Worm (Caenorhabditis elegans): Measurements from ENCODE around the gene C52E2.5.

The C52E2.5 gene

DNA sequence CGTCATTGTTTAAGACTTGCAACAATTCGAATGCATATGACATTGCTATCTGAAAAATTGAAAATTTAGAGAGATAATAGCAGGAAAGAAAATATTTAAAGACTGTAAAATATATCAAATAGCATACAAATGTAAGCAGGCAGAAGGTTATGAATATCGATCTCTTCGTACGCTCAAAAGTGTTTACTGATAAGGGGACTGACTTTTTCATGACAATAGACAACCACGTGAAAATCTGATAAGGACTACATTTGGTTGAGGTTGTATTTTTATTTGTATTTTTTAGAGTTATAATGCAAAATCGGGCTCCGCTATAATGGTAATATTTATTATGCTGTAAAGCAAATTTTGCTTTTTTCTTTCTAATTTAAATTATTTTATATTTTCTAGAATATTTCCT, at the start of gene C52E2.5, which contains the start of gene C52E2.4:
Gene C52E2.5 (minus strand): TSS at position 43 of the 400 bp plus-strand sequence.
Gene C52E2.4 (plus strand): TSS at position 252 of the 400 bp plus-strand sequence.
- TF ChIP-seq klf-2 (GFP tag; conservative IDR thresholded peaks at IDR 0.05) (no peak), ztf-29 (GFP tag; IDR thresholded peaks at IDR 0.05) (no peak), cog-1 (tag; optimal IDR thresholded peaks at IDR 0.05) (no peak), tab-1 (GFP tag; IDR thresholded peaks at IDR 0.05) (no peak), ztf-23 (GFP tag; IDR thresholded peaks at IDR 0.05) (no peak), T22C8.4 (GFP tag; IDR thresholded peaks at IDR 0.05) (no peak), flt-1 (GFP tag; IDR thresholded peaks at IDR 0.05) (no peak), med-1 (GFP tag; optimal IDR thresholded peaks at IDR 0.05; ENCODE audit: insufficient read depth) (no peak), ref-1 (GFP tag; conservative IDR thresholded peaks at IDR 0.05) (no peak)

DNA sequence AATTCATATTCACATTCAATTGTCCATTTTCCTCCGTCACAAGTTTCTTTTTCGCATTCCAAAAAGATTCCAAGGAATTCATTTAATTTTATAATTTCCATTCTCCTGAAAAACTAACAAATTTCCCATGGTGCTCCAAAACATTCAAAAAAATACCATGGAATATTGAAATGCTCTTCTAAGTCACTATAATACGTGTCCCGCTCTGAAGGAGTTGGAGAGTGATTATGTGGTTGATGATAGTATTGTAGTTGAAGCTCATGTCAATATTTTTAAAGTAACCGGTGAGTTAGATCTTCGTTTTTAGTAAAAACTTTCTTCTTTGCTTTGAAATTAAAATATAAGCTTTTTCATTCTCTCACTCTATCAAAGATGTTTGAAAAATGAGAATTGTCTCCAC, 47.9 kb upstream of the C52E2.5 start, which contains the start of gene math-9:
Gene math-9 (minus strand): TSS at position 101 of the 400 bp plus-strand sequence.
- TF ChIP-seq tab-1 (GFP tag; IDR thresholded peaks at IDR 0.05) (no peak), ztf-29 (GFP tag; IDR thresholded peaks at IDR 0.05) (no peak), T22C8.4 (GFP tag; IDR thresholded peaks at IDR 0.05) (no peak), med-1 (GFP tag; optimal IDR thresholded peaks at IDR 0.05; ENCODE audit: insufficient read depth) (no peak), ref-1 (GFP tag; conservative IDR thresholded peaks at IDR 0.05) (no peak), ztf-23 (GFP tag; IDR thresholded peaks at IDR 0.05) (no peak), klf-2 (GFP tag; conservative IDR thresholded peaks at IDR 0.05) (no peak), flt-1 (GFP tag; IDR thresholded peaks at IDR 0.05) (no peak), cog-1 (tag; optimal IDR thresholded peaks at IDR 0.05) (no peak)

DNA sequence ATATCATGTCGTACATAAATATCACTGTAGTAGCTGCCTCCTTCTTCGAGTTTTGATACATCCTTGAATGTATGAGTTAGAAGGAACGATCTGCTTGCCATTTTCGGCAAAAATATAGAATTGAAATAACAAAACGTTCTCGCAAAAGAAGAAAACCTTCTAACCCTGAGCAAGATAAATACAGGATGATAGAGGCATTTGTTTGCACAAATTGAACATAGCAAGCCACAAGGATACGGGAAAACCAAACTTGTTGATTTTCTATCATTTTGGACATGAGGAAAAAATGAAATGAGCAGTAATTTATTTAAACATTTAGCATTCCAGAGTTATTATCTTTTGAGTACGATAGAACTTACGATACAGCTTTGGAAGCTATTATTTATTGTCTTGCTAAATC, 46.3 kb upstream of the C52E2.5 start, which contains the start of gene math-8:
Gene math-8 (minus strand): TSS at position 101 of the 400 bp plus-strand sequence.
- TF ChIP-seq cog-1 (tag; optimal IDR thresholded peaks at IDR 0.05) (no peak), flt-1 (GFP tag; IDR thresholded peaks at IDR 0.05) (no peak), tab-1 (GFP tag; IDR thresholded peaks at IDR 0.05) (no peak), ztf-29 (GFP tag; IDR thresholded peaks at IDR 0.05) (no peak), T22C8.4 (GFP tag; IDR thresholded peaks at IDR 0.05) (no peak), med-1 (GFP tag; optimal IDR thresholded peaks at IDR 0.05; ENCODE audit: insufficient read depth) (no peak), klf-2 (GFP tag; conservative IDR thresholded peaks at IDR 0.05) (no peak), ztf-23 (GFP tag; IDR thresholded peaks at IDR 0.05) (no peak), ref-1 (GFP tag; conservative IDR thresholded peaks at IDR 0.05) (no peak)

DNA sequence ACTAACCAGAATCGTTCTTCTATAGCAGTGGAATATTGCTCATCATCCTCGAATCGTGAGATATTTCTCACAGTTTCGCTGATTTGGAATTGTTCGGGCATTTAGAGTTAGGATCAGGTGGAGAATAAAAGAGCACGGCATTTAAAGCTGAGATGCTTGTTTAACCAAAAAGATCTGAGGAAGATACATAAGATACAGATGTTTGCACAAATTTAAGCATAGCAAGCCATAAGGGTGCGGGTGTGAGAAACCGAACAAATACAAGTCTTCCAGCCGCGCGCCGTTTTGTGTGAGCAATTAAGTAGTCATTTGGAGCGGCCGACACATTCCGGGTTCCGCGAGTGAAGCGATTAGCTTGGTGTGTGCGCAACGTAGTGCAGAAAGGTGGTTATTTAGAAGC, 43.6 kb upstream of the C52E2.5 start, which contains the start of gene math-7:
Gene math-7 (minus strand): TSS at position 101 of the 400 bp plus-strand sequence.
- TF ChIP-seq T22C8.4 (GFP tag; IDR thresholded peaks at IDR 0.05) (no peak), cog-1 (tag; optimal IDR thresholded peaks at IDR 0.05) (no peak), flt-1 (GFP tag; IDR thresholded peaks at IDR 0.05) (no peak)

DNA sequence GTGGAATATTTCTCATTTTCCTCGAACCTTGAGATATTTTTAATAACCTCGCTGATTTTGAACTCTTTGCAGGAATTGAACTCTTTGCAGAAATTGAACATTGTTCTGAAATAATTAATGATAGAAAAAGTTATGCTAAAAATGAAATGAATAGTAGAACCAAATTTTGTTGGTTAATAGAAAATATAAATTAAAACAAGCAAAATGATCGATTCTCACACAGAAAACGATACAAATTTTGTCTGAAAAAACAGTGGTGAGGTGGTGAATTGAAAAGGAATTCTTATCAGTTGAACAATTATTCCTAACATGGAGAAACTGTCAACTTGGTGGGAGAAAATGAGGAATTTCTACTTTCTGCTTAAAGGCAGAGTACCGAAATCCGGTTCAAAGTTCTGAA, 41.9 kb upstream of the C52E2.5 start, which contains the start of gene math-6:
Gene math-6 (minus strand): TSS at position 101 of the 400 bp plus-strand sequence.
- TF ChIP-seq flt-1 (GFP tag; IDR thresholded peaks at IDR 0.05) (no peak), med-1 (GFP tag; optimal IDR thresholded peaks at IDR 0.05; ENCODE audit: insufficient read depth) (no peak), ztf-23 (GFP tag; IDR thresholded peaks at IDR 0.05) (no peak), klf-2 (GFP tag; conservative IDR thresholded peaks at IDR 0.05) (no peak), cog-1 (tag; optimal IDR thresholded peaks at IDR 0.05) (no peak), T22C8.4 (GFP tag; IDR thresholded peaks at IDR 0.05) (no peak), ztf-29 (GFP tag; IDR thresholded peaks at IDR 0.05) (no peak), tab-1 (GFP tag; IDR thresholded peaks at IDR 0.05) (no peak), ref-1 (GFP tag; conservative IDR thresholded peaks at IDR 0.05) (no peak)

DNA sequence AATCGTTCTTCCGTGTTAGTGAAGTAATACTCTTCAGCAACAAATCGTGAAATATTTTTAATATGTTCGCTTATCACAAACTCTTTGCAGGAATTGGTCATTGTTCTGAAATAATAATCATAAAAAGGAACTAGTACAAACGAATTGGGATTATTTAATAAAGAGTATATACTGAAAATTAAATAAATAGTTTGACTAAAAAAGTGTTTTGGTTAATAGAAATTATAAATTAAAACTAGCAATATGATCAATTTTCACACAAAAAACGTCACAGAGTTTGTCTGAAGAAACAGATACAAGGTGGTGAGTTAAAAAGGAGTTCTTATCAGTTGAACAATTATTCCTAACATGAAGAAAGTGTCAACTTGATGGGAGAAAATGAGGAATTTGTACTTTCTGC, 40.0 kb upstream of the C52E2.5 start, which contains the start of gene math-5:
Gene math-5 (minus strand): TSS at position 101 of the 400 bp plus-strand sequence.
- TF ChIP-seq cog-1 (tag; optimal IDR thresholded peaks at IDR 0.05) (no peak), flt-1 (GFP tag; IDR thresholded peaks at IDR 0.05) (no peak)

DNA sequence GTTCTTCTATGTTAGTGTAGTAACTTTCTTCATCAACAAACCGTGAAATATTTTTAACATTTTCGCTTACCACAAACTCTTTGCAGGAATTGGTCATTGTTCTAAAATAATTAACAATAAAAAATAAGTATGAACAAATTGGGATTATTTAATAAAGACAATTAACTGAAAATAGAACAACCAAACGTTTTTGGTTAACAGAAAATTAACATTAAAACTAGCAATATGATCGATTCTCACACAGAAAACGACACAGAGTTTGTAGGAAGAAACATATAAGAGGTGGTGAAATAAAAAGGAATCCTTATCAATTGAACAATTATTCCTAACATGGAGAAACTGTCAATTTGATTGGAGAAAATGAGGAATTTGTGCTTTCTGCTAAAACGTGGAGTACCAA, 35.9 kb upstream of the C52E2.5 start, which contains the start of gene math-16:
Gene math-16 (minus strand): TSS at position 101 of the 400 bp plus-strand sequence.
- TF ChIP-seq flt-1 (GFP tag; IDR thresholded peaks at IDR 0.05) (no peak), cog-1 (tag; optimal IDR thresholded peaks at IDR 0.05) (no peak), klf-2 (GFP tag; conservative IDR thresholded peaks at IDR 0.05) (no peak), med-1 (GFP tag; optimal IDR thresholded peaks at IDR 0.05; ENCODE audit: insufficient read depth) (no peak), ztf-23 (GFP tag; IDR thresholded peaks at IDR 0.05) (no peak), ref-1 (GFP tag; conservative IDR thresholded peaks at IDR 0.05) (no peak)

DNA sequence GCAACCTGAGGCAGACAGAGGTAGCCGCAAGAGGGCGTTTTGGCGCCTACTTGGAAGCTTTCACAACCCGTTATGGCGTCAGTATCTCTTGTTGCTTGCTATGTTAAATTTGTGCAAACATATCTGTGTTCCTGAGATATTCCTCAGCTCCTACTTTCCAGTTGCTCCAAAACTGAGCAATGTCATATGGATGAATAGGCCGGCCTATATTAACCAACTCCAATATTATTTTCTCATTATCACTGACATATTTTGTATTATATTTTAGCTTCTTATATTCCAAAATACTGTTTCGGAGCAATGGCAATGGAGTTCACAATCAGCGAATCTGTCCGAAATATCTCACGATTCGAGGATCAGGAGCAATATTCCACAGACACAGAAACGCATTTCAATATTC, 32.9 kb upstream of the C52E2.5 start, which contains the start of gene math-13:
Gene math-13 (plus strand): TSS at position 301 of the 400 bp plus-strand sequence.
- TF ChIP-seq ztf-23 (GFP tag; IDR thresholded peaks at IDR 0.05) (no peak), klf-2 (GFP tag; conservative IDR thresholded peaks at IDR 0.05) (no peak), T22C8.4 (GFP tag; IDR thresholded peaks at IDR 0.05) (no peak)

DNA sequence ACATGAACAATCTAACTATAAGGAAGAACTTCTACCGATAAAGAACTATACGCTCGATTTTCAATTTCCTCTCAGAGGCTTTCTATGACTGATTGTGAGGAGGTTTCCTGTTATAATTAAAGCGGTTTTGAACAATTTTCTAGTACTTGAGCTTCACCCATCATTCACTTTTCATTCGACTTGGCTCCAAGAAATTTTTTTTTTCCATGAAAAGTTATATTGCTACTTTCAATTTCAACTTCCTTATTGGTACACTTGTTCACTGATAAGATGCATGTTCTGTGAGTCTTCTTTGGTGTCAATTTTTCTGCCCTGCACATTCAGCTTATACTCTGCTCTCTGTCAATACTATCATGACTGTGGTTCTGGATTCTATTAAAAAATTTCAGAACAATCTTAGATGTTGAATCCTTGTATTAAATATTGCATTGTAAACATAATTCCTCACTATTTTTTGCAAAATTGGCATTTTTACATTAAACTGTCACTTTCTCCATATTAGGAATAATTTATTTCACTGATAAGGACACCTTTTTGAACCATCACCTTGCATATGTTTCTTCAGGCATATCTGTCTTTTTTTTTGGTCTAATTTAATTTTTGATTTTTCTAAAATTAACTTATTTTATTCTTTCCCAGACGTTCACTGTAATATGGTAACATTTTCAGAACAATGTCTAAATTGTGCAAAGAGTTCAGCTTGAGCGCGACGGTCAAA, 28.3 kb upstream of the C52E2.5 start, which contains the start of gene math-10:
Gene math-10 (plus strand): TSS at position 668 of the 718 bp plus-strand sequence.
- TF ChIP-seq ztf-29 (GFP tag; IDR thresholded peaks at IDR 0.05) (no peak), flt-1 (GFP tag; IDR thresholded peaks at IDR 0.05) (no peak), ztf-23 (GFP tag; IDR thresholded peaks at IDR 0.05) (no peak), T22C8.4 (GFP tag; IDR thresholded peaks at IDR 0.05) (no peak), klf-2 (GFP tag; conservative IDR thresholded peaks at IDR 0.05) (no peak), cog-1 (tag; optimal IDR thresholded peaks at IDR 0.05) (no peak), med-1 (GFP tag; optimal IDR thresholded peaks at IDR 0.05; ENCODE audit: insufficient read depth) (no peak), tab-1 (GFP tag; IDR thresholded peaks at IDR 0.05) (no peak), ref-1 (GFP tag; conservative IDR thresholded peaks at IDR 0.05) (no peak)

DNA sequence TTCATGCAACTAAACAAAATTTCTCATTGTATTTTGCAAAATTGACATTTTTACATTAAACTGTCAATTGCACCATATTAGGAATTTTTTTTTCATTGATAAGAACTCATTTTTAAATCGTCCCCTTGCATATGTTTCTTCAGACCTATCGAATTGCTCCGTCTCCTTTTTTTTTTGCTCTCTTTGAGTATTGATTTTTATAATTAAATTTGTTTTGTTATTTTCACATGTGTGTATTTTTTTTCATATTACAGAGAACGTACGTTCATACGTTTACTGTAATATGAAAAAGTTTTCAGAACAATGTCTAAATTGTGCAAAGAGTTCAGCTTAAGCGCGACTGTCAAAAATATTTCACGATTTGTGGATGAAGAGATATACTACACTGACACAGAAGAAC, 26.4 kb upstream of the C52E2.5 start, which contains the start of gene math-14:
Gene math-14 (plus strand): TSS at position 301 of the 400 bp plus-strand sequence.
- TF ChIP-seq med-1 (GFP tag; optimal IDR thresholded peaks at IDR 0.05; ENCODE audit: insufficient read depth) (no peak), ztf-23 (GFP tag; IDR thresholded peaks at IDR 0.05) (no peak), ref-1 (GFP tag; conservative IDR thresholded peaks at IDR 0.05) (no peak), flt-1 (GFP tag; IDR thresholded peaks at IDR 0.05) (no peak), T22C8.4 (GFP tag; IDR thresholded peaks at IDR 0.05) (no peak), tab-1 (GFP tag; IDR thresholded peaks at IDR 0.05) (no peak), ztf-29 (GFP tag; IDR thresholded peaks at IDR 0.05) (no peak), cog-1 (tag; optimal IDR thresholded peaks at IDR 0.05) (no peak), klf-2 (GFP tag; conservative IDR thresholded peaks at IDR 0.05) (no peak)
